Worm (Caenorhabditis elegans) whole organism, midembryonic: ENCODE data around the gene ZK686.2.

Source experiments
- T22C8.4 ChIP-seq: fragments of 200-800 bp; sonication (Bioruptor generic); IDR thresholded peaks from 2 replicates; pipeline ENCODE4 v1.3.6; 2022; ENCODE audit warnings: missing genetic modification characterization, missing compliant biosample characterization
- cog-1 ChIP-seq: sonication (generic microtip); optimal IDR thresholded peaks from 2 replicates; lab custom pipeline; 2016; ENCODE audit warnings: missing genetic modification characterization, missing compliant biosample characterization
- flt-1 ChIP-seq: fragments of 200-800 bp; sonication (Bioruptor generic); IDR thresholded peaks from 2 replicates; pipeline ENCODE4 v1.3.6; 2022; ENCODE audit warnings: missing genetic modification characterization, missing compliant biosample characterization
- klf-2 ChIP-seq: fragments of 200-800 bp; sonication (Bioruptor generic); conservative IDR thresholded peaks from 2 replicates; pipeline ENCODE4 v1.3.6; 2022; ENCODE audit warnings: missing genetic modification reagents, missing genetic modification characterization, missing compliant biosample characterization

DNA sequence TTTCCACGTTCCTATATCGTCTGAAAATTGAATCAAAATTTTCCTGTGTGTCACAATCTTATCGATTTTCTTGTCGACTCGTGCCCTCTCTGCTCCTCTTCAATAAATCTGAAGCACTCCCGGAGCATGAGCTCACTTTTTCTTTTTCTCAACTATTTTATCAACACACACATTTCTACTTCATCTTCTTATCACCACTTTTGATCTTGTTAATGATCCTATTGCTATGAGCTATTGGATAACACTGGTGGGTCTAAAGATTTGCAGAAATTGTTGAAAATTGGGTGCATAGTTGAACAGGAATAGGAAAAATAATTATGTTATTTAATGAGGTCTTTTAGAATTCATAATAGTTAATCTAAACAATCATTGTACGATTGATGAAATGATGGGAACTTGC lies 39.4 kb upstream of the ZK686.2 start:
- TF ChIP-seq cog-1 (tag; lab: Kevin White, UChicago) (no peak), flt-1 (GFP tag; lab: Robert Waterston, UW) (no peak), T22C8.4 (GFP tag; lab: Robert Waterston, UW) (no peak), klf-2 (GFP tag; lab: Robert Waterston, UW) (no peak)
